Fruit fly (Drosophila melanogaster): Measurements from ENCODE around the gene CG15446.

The CG15446 gene

DNA sequence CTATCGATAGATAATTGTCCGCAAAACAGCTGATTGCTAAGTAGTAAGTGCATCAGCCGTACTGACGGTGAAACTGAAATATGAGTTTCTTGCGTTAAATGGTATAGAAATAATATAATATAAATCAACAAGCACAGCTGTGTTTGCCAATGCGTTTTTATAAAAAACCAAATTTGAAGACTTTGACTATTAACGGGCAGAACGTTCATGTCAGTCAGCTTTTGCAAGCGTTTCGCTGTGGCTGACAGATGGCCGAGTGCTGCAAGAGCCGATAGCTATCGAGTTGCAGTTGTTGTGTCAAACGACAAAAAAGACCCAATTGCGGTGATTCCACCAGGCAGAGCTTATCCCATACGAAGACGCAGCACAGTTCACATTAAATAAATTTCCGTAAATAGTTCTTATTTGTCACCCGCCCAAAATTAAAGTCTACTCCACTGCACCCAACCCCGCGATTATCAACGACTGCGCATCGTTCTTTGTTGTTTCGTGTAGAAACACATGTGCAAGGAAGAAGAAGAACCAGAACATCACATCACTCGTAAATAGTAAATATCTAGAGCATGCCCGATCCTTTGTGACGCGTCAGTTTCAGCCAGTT, 15.0 kb upstream of the CG15446 start, which contains the start of the genes unc and CG15445:
unc (minus strand) TSS at position 51 of the 601 bp plus-strand sequence.
CG15445 (plus strand) TSS at position 296 of the 601 bp plus-strand sequence.
- TF ChIP-seq Crg-1 (GFP tag; optimal IDR thresholded peaks at IDR 0.05) (no peak), CG11617 (GFP tag; optimal IDR thresholded peaks at IDR 0.05) (no peak), CG33017 (tag; optimal IDR thresholded peaks at IDR 0.05) (no peak), Hr96 (GFP tag; optimal IDR thresholded peaks at IDR 0.05) (no peak), bab1 (GFP tag; optimal IDR thresholded peaks at IDR 0.05) (peak; percentile 63), tj (GFP tag; optimal IDR thresholded peaks at IDR 0.05) (no peak), toe (GFP tag; optimal IDR thresholded peaks at IDR 0.05) (no peak), CG14711 (tag; optimal IDR thresholded peaks at IDR 0.05) (no peak), CG12768 (GFP tag; optimal IDR thresholded peaks at IDR 0.05) (no peak), Mnt (GFP tag; optimal IDR thresholded peaks at IDR 0.05) (peak; percentile 73), CG1620 (GFP tag; optimal IDR thresholded peaks at IDR 0.05) (peak; percentile 21), CG7101 (tag; optimal IDR thresholded peaks at IDR 0.05) (no peak), pad (GFP tag; optimal IDR thresholded peaks at IDR 0.05) (peak; percentile 3), Clk (GFP tag; optimal IDR thresholded peaks at IDR 0.05) (no peak), CG5204 (GFP tag; optimal IDR thresholded peaks at IDR 0.05) (no peak), ovo (GFP tag; optimal IDR thresholded peaks at IDR 0.05) (peak; percentile 31), CG7045 (GFP tag; optimal IDR thresholded peaks at IDR 0.05) (no peak), cic (GFP tag; optimal IDR thresholded peaks at IDR 0.05) (no peak), cnc (optimal IDR thresholded peaks at IDR 0.05) (no peak)

DNA sequence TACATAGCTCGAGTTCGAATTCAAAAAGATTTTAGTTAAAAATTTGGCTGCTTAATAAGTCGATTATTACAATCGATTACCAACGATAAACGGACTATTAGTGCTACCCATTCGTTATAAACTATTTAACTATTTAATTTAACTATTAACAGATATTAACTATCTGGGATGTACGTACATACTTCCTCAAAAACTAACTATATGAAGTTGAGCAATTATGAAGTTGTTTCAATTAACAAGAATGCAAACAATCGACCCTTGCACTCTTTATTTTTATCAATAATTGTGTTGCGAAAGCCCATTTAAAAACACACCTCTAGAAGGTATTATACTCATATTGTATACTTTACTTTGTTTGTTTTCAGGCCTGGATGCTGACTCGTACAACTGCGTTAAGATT, 4.3 kb upstream of the CG15446 start, which contains the start of gene CG1503:
CG1503 (minus strand) TSS at position 101 of the 400 bp plus-strand sequence.
- no peak for TF ChIP-seq ovo (GFP tag; optimal IDR thresholded peaks at IDR 0.05)
- no peak for TF ChIP-seq tj (GFP tag; optimal IDR thresholded peaks at IDR 0.05)
- no peak for TF ChIP-seq CG1620 (GFP tag; optimal IDR thresholded peaks at IDR 0.05)
- no peak for TF ChIP-seq CG14711 (tag; optimal IDR thresholded peaks at IDR 0.05)
- no peak for TF ChIP-seq CG7045 (GFP tag; optimal IDR thresholded peaks at IDR 0.05)
- TF ChIP-seq bab1 (GFP tag; optimal IDR thresholded peaks at IDR 0.05), result no peak
- no peak for TF ChIP-seq cic (GFP tag; optimal IDR thresholded peaks at IDR 0.05)
- no peak for TF ChIP-seq toe (GFP tag; optimal IDR thresholded peaks at IDR 0.05)
- TF ChIP-seq Clk (GFP tag; optimal IDR thresholded peaks at IDR 0.05), result no peak
- TF ChIP-seq CG33017 (tag; optimal IDR thresholded peaks at IDR 0.05), result no peak
- no peak for TF ChIP-seq Hr96 (GFP tag; optimal IDR thresholded peaks at IDR 0.05)
- TF ChIP-seq cnc (optimal IDR thresholded peaks at IDR 0.05), result no peak
- no peak for TF ChIP-seq CG11617 (GFP tag; optimal IDR thresholded peaks at IDR 0.05)
- TF ChIP-seq Mnt (GFP tag; optimal IDR thresholded peaks at IDR 0.05), result no peak
- TF ChIP-seq CG12768 (GFP tag; optimal IDR thresholded peaks at IDR 0.05), result no peak

DNA sequence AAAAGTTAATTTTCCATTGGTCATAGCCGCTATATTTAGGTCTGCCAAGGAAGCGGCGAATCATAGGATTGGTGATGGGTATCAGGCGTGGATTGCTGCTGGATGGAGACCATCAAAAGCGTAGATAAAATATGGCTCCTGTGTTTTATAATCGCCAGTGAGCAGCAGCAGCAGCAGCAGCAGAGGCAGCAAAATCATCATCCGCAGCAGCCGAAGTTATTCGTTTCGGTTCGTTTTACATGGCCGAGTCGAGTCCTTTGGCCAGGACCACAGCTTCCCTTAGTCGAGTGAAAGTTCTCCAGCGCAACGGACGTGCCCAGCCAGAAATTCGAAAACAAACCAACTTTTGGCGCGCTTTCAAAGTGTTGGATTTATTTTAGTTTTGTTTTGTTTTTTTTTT, 8.5 kb downstream of the CG15446 start, which contains the start of gene stg1:
stg1 (plus strand) TSS at position 301 of the 400 bp plus-strand sequence.
- TF ChIP-seq CG7045 (GFP tag; optimal IDR thresholded peaks at IDR 0.05) (no peak), CG1620 (GFP tag; optimal IDR thresholded peaks at IDR 0.05) (no peak), ovo (GFP tag; optimal IDR thresholded peaks at IDR 0.05) (no peak), Hr96 (GFP tag; optimal IDR thresholded peaks at IDR 0.05) (no peak), CG7101 (tag; optimal IDR thresholded peaks at IDR 0.05) (no peak), CG11617 (GFP tag; optimal IDR thresholded peaks at IDR 0.05) (no peak), Clk (GFP tag; optimal IDR thresholded peaks at IDR 0.05) (no peak), CG33017 (tag; optimal IDR thresholded peaks at IDR 0.05) (no peak), kay (GFP tag; ENCODE audit: borderline replicate concordance) (no peak), tj (GFP tag; optimal IDR thresholded peaks at IDR 0.05) (no peak), pad (GFP tag; optimal IDR thresholded peaks at IDR 0.05) (no peak), CG5204 (GFP tag; optimal IDR thresholded peaks at IDR 0.05) (no peak), Crg-1 (GFP tag; optimal IDR thresholded peaks at IDR 0.05) (no peak), toe (GFP tag; optimal IDR thresholded peaks at IDR 0.05) (no peak), bab1 (GFP tag; optimal IDR thresholded peaks at IDR 0.05) (no peak), Mnt (GFP tag; optimal IDR thresholded peaks at IDR 0.05) (no peak), cnc (optimal IDR thresholded peaks at IDR 0.05) (no peak)

DNA sequence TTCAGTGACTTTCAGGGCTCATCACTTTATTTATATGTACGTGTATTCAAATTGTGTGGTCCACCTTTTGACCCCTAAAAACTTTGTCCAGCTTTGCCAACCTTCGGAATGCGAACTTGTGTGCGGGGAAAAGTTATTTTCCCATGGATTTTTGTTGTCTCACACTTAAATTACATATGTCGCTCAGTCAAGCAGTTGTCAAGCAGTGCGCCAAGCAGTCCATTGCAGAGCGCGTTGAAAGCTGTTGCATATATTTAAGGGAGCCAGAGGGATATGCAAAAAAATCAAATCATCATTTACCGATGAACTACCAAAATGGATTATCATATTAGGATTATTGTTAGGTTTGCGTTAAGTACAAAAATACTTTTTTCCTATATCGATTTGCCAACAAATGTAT, 18.8 kb downstream of the CG15446 start:
- no peak for TF ChIP-seq Mnt (GFP tag; optimal IDR thresholded peaks at IDR 0.05)
- no peak for TF ChIP-seq CG14711 (tag; optimal IDR thresholded peaks at IDR 0.05)
- no peak for TF ChIP-seq cnc (optimal IDR thresholded peaks at IDR 0.05)
- TF ChIP-seq toe (GFP tag; optimal IDR thresholded peaks at IDR 0.05), result no peak
- TF ChIP-seq CG12768 (GFP tag; optimal IDR thresholded peaks at IDR 0.05), result no peak
- TF ChIP-seq ovo (GFP tag; optimal IDR thresholded peaks at IDR 0.05), result no peak
- no peak for TF ChIP-seq CG11617 (GFP tag; optimal IDR thresholded peaks at IDR 0.05)
- no peak for TF ChIP-seq tj (GFP tag; optimal IDR thresholded peaks at IDR 0.05)
- no peak for TF ChIP-seq CG33017 (tag; optimal IDR thresholded peaks at IDR 0.05)
- no peak for TF ChIP-seq CG7045 (GFP tag; optimal IDR thresholded peaks at IDR 0.05)
- no peak for TF ChIP-seq kay (GFP tag; ENCODE audit: borderline replicate concordance)
- TF ChIP-seq CG5204 (GFP tag; optimal IDR thresholded peaks at IDR 0.05), result no peak
- no peak for TF ChIP-seq CG7101 (tag; optimal IDR thresholded peaks at IDR 0.05)

DNA sequence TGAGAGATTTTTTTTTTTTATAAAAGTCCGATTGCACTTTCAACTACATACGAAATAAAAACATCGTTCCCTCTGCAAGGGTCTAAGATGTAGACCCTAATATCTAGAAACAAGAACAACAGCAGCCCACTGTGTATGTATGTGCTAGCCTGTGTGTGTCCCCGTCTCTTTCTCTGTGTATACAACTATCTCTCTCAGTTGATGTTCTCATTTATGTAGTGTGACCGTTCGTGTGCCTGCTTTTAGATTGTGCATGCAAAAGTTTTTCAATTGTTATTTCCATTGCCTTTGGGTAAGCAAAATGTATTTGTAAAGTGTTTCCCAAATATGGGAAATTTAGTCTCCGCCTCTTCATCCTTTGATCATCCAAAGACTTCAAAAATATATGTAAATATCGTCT, 21.7 kb downstream of the CG15446 start:
- TF ChIP-seq CG12768 (GFP tag; optimal IDR thresholded peaks at IDR 0.05), result no peak
- TF ChIP-seq ovo (GFP tag; optimal IDR thresholded peaks at IDR 0.05), result no peak
- no peak for TF ChIP-seq CG7101 (tag; optimal IDR thresholded peaks at IDR 0.05)
- no peak for TF ChIP-seq Crg-1 (GFP tag; optimal IDR thresholded peaks at IDR 0.05)
- no peak for TF ChIP-seq bab1 (GFP tag; optimal IDR thresholded peaks at IDR 0.05)

DNA sequence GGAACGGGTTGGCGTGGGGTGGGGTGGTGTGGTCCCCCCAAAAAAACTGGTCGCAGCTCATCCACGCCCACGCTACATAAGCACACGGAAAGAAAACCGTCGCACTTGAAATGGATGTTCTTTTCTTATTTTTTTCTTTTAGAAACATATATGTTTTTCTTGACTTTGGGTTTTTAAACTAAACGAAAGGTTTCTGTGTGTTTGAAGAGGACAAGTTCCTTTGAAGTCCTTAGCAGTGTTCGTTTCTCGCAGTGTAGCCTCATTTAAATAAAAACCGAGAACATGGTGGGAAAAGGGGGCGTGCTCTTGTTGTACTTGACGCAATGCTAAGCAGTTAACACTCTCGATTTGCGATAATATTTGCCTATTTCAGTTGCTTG, 27.7 kb downstream of the CG15446 start:
- TF ChIP-seq bab1 (GFP tag; optimal IDR thresholded peaks at IDR 0.05) (peak; percentile 57), tj (GFP tag; optimal IDR thresholded peaks at IDR 0.05) (no peak), Hr96 (GFP tag; optimal IDR thresholded peaks at IDR 0.05) (no peak), CG1620 (GFP tag; optimal IDR thresholded peaks at IDR 0.05) (peak; percentile 31), Clk (GFP tag; optimal IDR thresholded peaks at IDR 0.05) (no peak), CG12768 (GFP tag; optimal IDR thresholded peaks at IDR 0.05) (no peak), toe (GFP tag; optimal IDR thresholded peaks at IDR 0.05) (no peak), CG14711 (tag; optimal IDR thresholded peaks at IDR 0.05) (peak; percentile 14), CG7045 (GFP tag; optimal IDR thresholded peaks at IDR 0.05) (no peak), pad (GFP tag; optimal IDR thresholded peaks at IDR 0.05) (no peak), Crg-1 (GFP tag; optimal IDR thresholded peaks at IDR 0.05) (no peak), CG5204 (GFP tag; optimal IDR thresholded peaks at IDR 0.05) (no peak), kay (GFP tag; ENCODE audit: borderline replicate concordance) (no peak)
